Fruit fly (Drosophila melanogaster) whole organism, adult: Measurements from ENCODE around the gene Cyp303a1.

Experiments used
- CG11617 ChIP-seq: fragments of 200-800 bp; sonication (Bioruptor generic); optimal IDR thresholded peaks from 2 replicates; lab custom pipeline; 2017; ENCODE audit warnings: mild to moderate bottlenecking, missing biosample characterization, missing genetic modification reagents, missing genetic modification characterization
- CG12768 ChIP-seq: fragments of 200-800 bp; sonication (Bioruptor generic); optimal IDR thresholded peaks from 2 replicates; lab custom pipeline; 2017; ENCODE audit warnings: missing biosample characterization, missing genetic modification characterization, mild to moderate bottlenecking, moderate library complexity, missing genetic modification reagents
- CG14711 ChIP-seq: fragments of 200-800 bp; sonication (Bioruptor generic); optimal IDR thresholded peaks from 2 replicates; lab custom pipeline; 2018; ENCODE audit warnings: missing biosample characterization, mild to moderate bottlenecking, missing genetic modification characterization, moderate library complexity
- CG1620 ChIP-seq: fragments of 200-800 bp; sonication (Bioruptor generic); optimal IDR thresholded peaks from 2 replicates; lab custom pipeline; 2016; ENCODE audit warnings: missing biosample characterization, missing genetic modification characterization
- CG33017 ChIP-seq: fragments of 200-800 bp; sonication (Bioruptor generic); optimal IDR thresholded peaks from 2 replicates; lab custom pipeline; 2018; ENCODE audit warnings: missing biosample characterization, mild to moderate bottlenecking, missing genetic modification characterization, moderate library complexity
- CG5204 ChIP-seq: fragments of 200-800 bp; sonication (Bioruptor generic); optimal IDR thresholded peaks from 2 replicates; lab custom pipeline; 2016; ENCODE audit warnings: missing biosample characterization, missing genetic modification characterization
- CG7045 ChIP-seq: fragments of 200-800 bp; sonication (Bioruptor generic); optimal IDR thresholded peaks from 2 replicates; lab custom pipeline; 2017; ENCODE audit warnings: missing biosample characterization, mild to moderate bottlenecking, missing genetic modification characterization
- CG7101 ChIP-seq: fragments of 200-800 bp; sonication (Bioruptor generic); optimal IDR thresholded peaks from 2 replicates; lab custom pipeline; 2018; ENCODE audit warnings: missing biosample characterization, mild to moderate bottlenecking, missing genetic modification characterization, moderate library complexity
- Clk ChIP-seq: fragments of 200-800 bp; sonication (Bioruptor generic); optimal IDR thresholded peaks from 2 replicates; lab custom pipeline; 2017; ENCODE audit warnings: missing biosample characterization, missing genetic modification characterization
- Crg-1 ChIP-seq: fragments of 200-800 bp; sonication (Bioruptor generic); optimal IDR thresholded peaks from 2 replicates; lab custom pipeline; 2016; ENCODE audit warnings: missing biosample characterization, missing genetic modification characterization
- Hr96 ChIP-seq: fragments of 200-800 bp; sonication (Bioruptor generic); optimal IDR thresholded peaks from 2 replicates; lab custom pipeline; 2016; ENCODE audit warnings: missing biosample characterization, missing genetic modification characterization
- Mnt ChIP-seq: fragments of 200-800 bp; sonication (Bioruptor generic); optimal IDR thresholded peaks from 2 replicates; lab custom pipeline; 2016; ENCODE audit warnings: missing biosample characterization, mild to moderate bottlenecking, missing genetic modification characterization
- bab1 ChIP-seq: fragments of 200-800 bp; sonication (Bioruptor generic); optimal IDR thresholded peaks from 3 replicates; lab custom pipeline; 2019; ENCODE audit warnings: missing biosample characterization, mild to moderate bottlenecking, missing genetic modification characterization, moderate library complexity
- cic ChIP-seq: fragments of 200-800 bp; sonication (Bioruptor generic); optimal IDR thresholded peaks from 2 replicates; lab custom pipeline; 2017; ENCODE audit warnings: missing biosample characterization, mild to moderate bottlenecking, missing genetic modification characterization, moderate library complexity
- cnc ChIP-seq, 2 experiments: fragments of >200 bp; optimal IDR thresholded peaks; 2 replicates each; lab custom pipeline; 2017
- kay ChIP-seq: fragments of 200-800 bp; sonication (Bioruptor generic); peaks from one replicate; lab custom pipeline; 2016; ENCODE audit warnings: missing biosample characterization, missing genetic modification characterization, borderline replicate concordance
- ovo ChIP-seq: fragments of 200-800 bp; sonication (Bioruptor generic); optimal IDR thresholded peaks from 2 replicates; lab custom pipeline; 2016; ENCODE audit warnings: missing biosample characterization, missing genetic modification characterization
- pad ChIP-seq: fragments of 200-800 bp; sonication (Bioruptor generic); optimal IDR thresholded peaks from 3 replicates; lab custom pipeline; 2017; ENCODE audit warnings: missing biosample characterization, missing genetic modification characterization, mild to moderate bottlenecking, moderate library complexity, missing genetic modification reagents
- tj ChIP-seq: fragments of 200-800 bp; sonication (Bioruptor generic); optimal IDR thresholded peaks from 3 replicates; lab custom pipeline; 2017; ENCODE audit warnings: missing biosample characterization, mild to moderate bottlenecking, missing genetic modification characterization, moderate library complexity
- toe ChIP-seq: fragments of 200-800 bp; sonication (Bioruptor generic); optimal IDR thresholded peaks from 2 replicates; lab custom pipeline; 2016; ENCODE audit warnings: missing biosample characterization, missing genetic modification characterization

Cyp303a1 gene

dm6 chr2L:16320428-16320827 lies 26.4 kb downstream of the Cyp303a1 start:
- no peak for TF ChIP-seq Hr96 (GFP tag; lab: Kevin White, UChicago)
- no peak for TF ChIP-seq cic
- no peak for TF ChIP-seq CG11617 (GFP tag; lab: Kevin White, UChicago)
- TF ChIP-seq CG14711 (tag; lab: Kevin White, UChicago): no peak
- TF ChIP-seq bab1 (GFP tag; lab: Kevin White, UChicago): no peak

DNA sequence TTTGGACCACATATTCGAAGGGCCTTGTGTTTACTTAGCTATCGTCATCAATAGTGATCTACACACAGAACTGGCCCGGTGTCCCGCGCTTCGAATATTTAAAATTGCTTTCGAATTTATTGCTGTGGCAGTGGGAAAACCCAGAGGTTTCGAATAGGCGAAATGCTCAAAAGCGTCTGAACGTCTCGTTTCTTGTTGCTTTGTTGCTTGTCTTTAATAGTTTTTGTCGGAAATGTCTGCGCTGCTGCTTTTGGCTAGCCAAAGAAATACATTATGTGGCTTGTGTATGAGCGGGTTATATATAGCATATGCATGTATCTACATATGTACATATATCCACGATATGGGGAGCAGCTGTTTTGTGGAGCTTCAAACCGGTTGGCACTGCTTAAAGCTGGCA lies 27.2 kb downstream of the Cyp303a1 start:
- TF ChIP-seq toe (GFP tag; lab: Kevin White, UChicago) (no peak), CG11617 (GFP tag; lab: Kevin White, UChicago) (no peak), pad (GFP tag; lab: Kevin White, UChicago) (no peak)

DNA sequence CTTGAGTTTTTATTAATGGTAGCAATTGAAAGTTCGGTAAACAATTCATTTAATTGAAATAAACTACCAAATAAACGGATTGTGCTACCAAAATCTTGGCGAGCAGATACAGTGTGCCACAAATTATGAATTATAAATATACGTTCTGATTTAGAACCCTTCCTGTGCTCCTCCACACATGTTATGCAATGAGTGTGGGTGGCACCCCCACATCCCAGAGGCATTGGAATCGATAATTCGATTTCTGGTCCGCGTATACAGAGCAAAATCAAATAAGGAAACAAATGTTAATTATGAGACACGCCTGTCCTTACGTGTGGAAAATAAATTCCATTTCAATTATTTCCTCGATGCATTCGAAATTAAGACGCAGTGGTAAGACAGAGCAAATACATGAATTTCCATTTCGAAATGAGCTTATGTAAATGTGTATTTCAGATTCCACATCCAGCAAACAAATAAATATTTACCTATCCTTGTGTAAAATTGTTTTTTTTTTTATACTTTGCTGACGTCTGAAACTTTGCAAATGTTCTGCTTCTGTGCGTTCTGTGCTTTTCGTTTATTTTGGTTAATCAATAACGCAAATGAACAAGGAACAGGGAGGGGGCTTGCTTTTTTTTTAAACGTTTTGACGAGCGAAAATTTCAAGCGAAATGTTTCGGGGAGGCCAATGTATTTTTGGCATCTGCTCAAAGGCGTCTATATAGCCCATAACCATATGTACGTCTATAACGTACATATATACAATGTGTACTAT lies 28.1 kb downstream of the Cyp303a1 start:
- no peak for TF ChIP-seq cic
- TF ChIP-seq Clk (GFP tag; lab: Kevin White, UChicago): no peak
- no peak for TF ChIP-seq CG5204 (GFP tag; lab: Kevin White, UChicago)
- no peak for TF ChIP-seq bab1 (GFP tag; lab: Kevin White, UChicago)
- TF ChIP-seq cnc (optimal IDR thresholded peaks at IDR 0.05; lab: Kevin White, UChicago): no peak
- TF ChIP-seq kay (GFP tag; lab: Kevin White, UChicago): peak; percentile 22
- no peak for TF ChIP-seq ovo (GFP tag; lab: Kevin White, UChicago)
- TF ChIP-seq toe (GFP tag; lab: Kevin White, UChicago): no peak

- TF ChIP-seq CG7101 (tag; lab: Kevin White, UChicago) (no peak), CG1620 (no peak)
Measured at dm6 chr2L:16323544-16323943, 29.6 kb downstream of the Cyp303a1 start.

DNA sequence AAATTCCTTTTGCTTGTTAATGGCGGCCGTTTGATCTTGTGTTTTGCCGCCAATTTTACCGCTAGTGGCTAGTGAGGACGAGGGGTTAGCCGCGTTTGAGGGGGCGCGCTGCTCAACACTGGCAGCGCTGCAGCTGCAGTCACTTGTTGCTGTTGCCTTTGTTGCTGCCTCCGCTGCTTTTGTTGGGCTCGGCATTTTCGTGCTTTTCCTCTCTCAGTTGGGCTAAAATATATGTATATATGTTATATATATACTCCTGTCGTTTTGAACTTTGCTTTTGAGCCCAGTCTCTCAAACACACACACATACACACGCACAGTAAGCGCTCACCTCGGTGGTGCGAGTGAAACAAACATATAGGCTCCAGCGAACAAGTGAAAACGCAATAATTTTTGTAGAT lies 30.9 kb downstream of the Cyp303a1 start:
- TF ChIP-seq CG5204 (GFP tag; lab: Kevin White, UChicago) (no peak), Mnt (GFP tag; lab: Kevin White, UChicago) (peak; percentile 23), cnc (optimal IDR thresholded peaks at IDR 0.05; lab: Kevin White, UChicago) (no peak), CG33017 (tag; lab: Kevin White, UChicago) (peak; percentile 41), Hr96 (GFP tag; lab: Kevin White, UChicago) (peak; percentile 22), pad (GFP tag; lab: Kevin White, UChicago) (peak; percentile 88), cic (peak; percentile 30), tj (GFP tag; lab: Kevin White, UChicago) (peak; percentile 83), CG12768 (peak; percentile 72), Crg-1 (GFP tag; lab: Kevin White, UChicago) (peak; percentile 38), CG1620 (peak; percentile 6), Clk (GFP tag; lab: Kevin White, UChicago) (peak; percentile 13), CG14711 (tag; lab: Kevin White, UChicago) (no peak), CG7101 (tag; lab: Kevin White, UChicago) (no peak), ovo (GFP tag; lab: Kevin White, UChicago) (peak; percentile 86), toe (GFP tag; lab: Kevin White, UChicago) (peak; percentile 30)

dm6 chr2L:16325515-16326257 lies 31.7 kb downstream of the Cyp303a1 start, which contains the start of gene cact:
Gene cact, minus strand, starts transcription at chr2L:16326207.
- TF ChIP-seq CG11617 (GFP tag; lab: Kevin White, UChicago) (peak; percentile 94), CG5204 (GFP tag; lab: Kevin White, UChicago) (peak; percentile 95), cnc (optimal IDR thresholded peaks at IDR 0.05; lab: Kevin White, UChicago) (no peak), ovo (GFP tag; lab: Kevin White, UChicago) (peak; percentile 76), pad (GFP tag; lab: Kevin White, UChicago) (peak; percentile 68), Crg-1 (GFP tag; lab: Kevin White, UChicago) (peak; percentile 69), CG7101 (tag; lab: Kevin White, UChicago) (peak; percentile 95), Clk (GFP tag; lab: Kevin White, UChicago) (peak; percentile 57), CG14711 (tag; lab: Kevin White, UChicago) (peak; percentile 91), toe (GFP tag; lab: Kevin White, UChicago) (peak; percentile 97), tj (GFP tag; lab: Kevin White, UChicago) (peak; percentile 81), bab1 (GFP tag; lab: Kevin White, UChicago) (peak; percentile 94), CG33017 (tag; lab: Kevin White, UChicago) (peak; percentile 91), Mnt (GFP tag; lab: Kevin White, UChicago) (peak; percentile 94), kay (GFP tag; lab: Kevin White, UChicago) (peak; percentile 98), CG1620 (peak; percentile 94), Hr96 (GFP tag; lab: Kevin White, UChicago) (peak; percentile 94), cic (peak; percentile 86), CG7045 (GFP tag; lab: Kevin White, UChicago) (peak; percentile 92), CG12768 (peak; percentile 88)
